Fruit fly (Drosophila melanogaster) whole organism, embryonic: ENCODE measurements around the gene CG31743.

Experiments
- Adf1 ChIP-seq: fragments of 200-800 bp; sonication (Bioruptor generic); IDR thresholded peaks from 2 replicates; pipeline ENCODE4 v1.3.6; 2022; ENCODE audit warnings: missing biosample characterization, missing genetic modification characterization
- Antp ChIP-seq: fragments of 200-800 bp; sonication (Bioruptor generic); optimal IDR thresholded peaks from 3 replicates; lab custom pipeline; 2016; ENCODE audit warnings: missing biosample characterization, missing genetic modification characterization
- Asciz ChIP-seq: fragments of 200-800 bp; sonication (Bioruptor generic); optimal IDR thresholded peaks from 2 replicates; lab custom pipeline; 2017; ENCODE audit warnings: missing biosample characterization, mild to moderate bottlenecking, missing genetic modification characterization, missing genetic modification reagents
- B-H2 ChIP-seq: fragments of 200-800 bp; sonication (Bioruptor generic); optimal IDR thresholded peaks from 2 replicates; lab custom pipeline; 2018; ENCODE audit warnings: missing biosample characterization, mild to moderate bottlenecking, missing genetic modification characterization
- CG10462 ChIP-seq: fragments of 200-800 bp; sonication (Bioruptor generic); optimal IDR thresholded peaks from 2 replicates; lab custom pipeline; 2016; ENCODE audit warnings: missing biosample characterization, missing genetic modification characterization
- CG11695 ChIP-seq: fragments of 200-800 bp; sonication (Bioruptor generic); IDR thresholded peaks from 3 replicates; pipeline ENCODE4 v1.3.6; 2022; ENCODE audit warnings: missing biosample characterization, missing genetic modification characterization
- CG11696 ChIP-seq: fragments of 200-800 bp; sonication (Bioruptor generic); IDR thresholded peaks from 2 replicates; pipeline ENCODE4 v1.3.6; 2022; ENCODE audit warnings: missing biosample characterization, missing genetic modification characterization
- CG14014 ChIP-seq: fragments of 200-800 bp; sonication (Bioruptor generic); IDR thresholded peaks from 2 replicates; pipeline ENCODE4 v1.3.6; 2022; ENCODE audit warnings: missing biosample characterization, missing genetic modification characterization
- CG14667 ChIP-seq: fragments of 200-800 bp; sonication (Bioruptor generic); IDR thresholded peaks from 2 replicates; pipeline ENCODE4 v1.3.6; 2022; ENCODE audit warnings: missing biosample characterization, missing genetic modification characterization
- CG14965 ChIP-seq: fragments of 200-800 bp; sonication (Bioruptor generic); optimal IDR thresholded peaks from 2 replicates; lab custom pipeline; 2016; ENCODE audit warnings: missing biosample characterization, missing genetic modification characterization, borderline replicate concordance
- CG15011 ChIP-seq: fragments of 200-800 bp; sonication (Bioruptor generic); optimal IDR thresholded peaks from 3 replicates; lab custom pipeline; 2018; ENCODE audit warnings: missing biosample characterization, mild to moderate bottlenecking, missing genetic modification characterization
- CG17359 ChIP-seq: fragments of 200-800 bp; sonication (Bioruptor generic); optimal IDR thresholded peaks from 3 replicates; lab custom pipeline; 2018; ENCODE audit warnings: missing biosample characterization, mild to moderate bottlenecking, missing genetic modification characterization, moderate library complexity
- CG17385 ChIP-seq: fragments of 200-800 bp; sonication (Bioruptor generic); optimal IDR thresholded peaks from 3 replicates; lab custom pipeline; 2018; ENCODE audit warnings: missing biosample characterization, mild to moderate bottlenecking, missing genetic modification characterization
- CG18476 ChIP-seq: fragments of 200-800 bp; sonication (Bioruptor generic); optimal IDR thresholded peaks from 2 replicates; lab custom pipeline; 2016; ENCODE audit warnings: missing biosample characterization, mild to moderate bottlenecking, missing genetic modification characterization
- CG32767 ChIP-seq: fragments of 200-800 bp; sonication (Bioruptor generic); IDR thresholded peaks from 2 replicates; pipeline ENCODE4 v1.3.6; 2022; ENCODE audit warnings: missing biosample characterization, missing genetic modification characterization
- CG3995 ChIP-seq: fragments of 200-800 bp; sonication (Bioruptor generic); optimal IDR thresholded peaks from 3 replicates; lab custom pipeline; 2016; ENCODE audit warnings: missing biosample characterization, missing genetic modification characterization
- CG4328 ChIP-seq: fragments of 200-800 bp; sonication (Bioruptor generic); optimal IDR thresholded peaks from 3 replicates; lab custom pipeline; 2017; ENCODE audit warnings: missing biosample characterization, missing genetic modification reagents, missing genetic modification characterization
- CG4360 ChIP-seq: fragments of 200-800 bp; sonication (Bioruptor generic); IDR thresholded peaks from 2 replicates; pipeline ENCODE4 v1.3.6; 2022; ENCODE audit warnings: missing biosample characterization, missing genetic modification characterization
- CG4424 ChIP-seq: fragments of 200-800 bp; sonication (Bioruptor generic); optimal IDR thresholded peaks from 3 replicates; lab custom pipeline; 2016; ENCODE audit warnings: missing biosample characterization, missing genetic modification characterization
- CG7271 ChIP-seq: fragments of 200-800 bp; sonication (Bioruptor generic); optimal IDR thresholded peaks from 2 replicates; lab custom pipeline; 2018; ENCODE audit warnings: missing biosample characterization, mild to moderate bottlenecking, missing genetic modification characterization, moderate library complexity
- CG7372 ChIP-seq: fragments of 200-800 bp; sonication (Bioruptor generic); IDR thresholded peaks from 2 replicates; pipeline ENCODE4 v1.3.6; 2022; ENCODE audit warnings: missing biosample characterization, missing genetic modification characterization
- CG7963 ChIP-seq: fragments of 200-800 bp; sonication (Bioruptor generic); IDR thresholded peaks from 3 replicates; pipeline ENCODE4 v1.3.6; 2022; ENCODE audit warnings: missing biosample characterization, missing genetic modification characterization; ENCODE audit not compliant: partially characterized antibody
- CrebB ChIP-seq: fragments of 200-800 bp; sonication (Bioruptor generic); optimal IDR thresholded peaks from 3 replicates; lab custom pipeline; 2018; ENCODE audit warnings: missing biosample characterization, mild to moderate bottlenecking, missing genetic modification characterization
- Dip2 ChIP-seq: fragments of 200-800 bp; sonication (Bioruptor generic); IDR thresholded peaks from 2 replicates; pipeline ENCODE4 v1.3.6; 2022; ENCODE audit warnings: missing biosample characterization, missing genetic modification characterization
- Dref ChIP-seq: fragments of 200-800 bp; sonication (Bioruptor generic); IDR thresholded peaks from 2 replicates; pipeline ENCODE4 v1.3.6; 2022; ENCODE audit warnings: missing biosample characterization, missing genetic modification characterization
- Ets97D ChIP-seq: fragments of 200-800 bp; sonication (Bioruptor generic); optimal IDR thresholded peaks from 3 replicates; lab custom pipeline; 2016; ENCODE audit warnings: missing biosample characterization, missing genetic modification characterization
- Gug ChIP-seq: fragments of 200-800 bp; sonication (Bioruptor generic); IDR thresholded peaks from 4 replicates; pipeline ENCODE4 v1.3.6; 2022; ENCODE audit warnings: missing biosample characterization, missing genetic modification characterization
- H15 ChIP-seq: fragments of 200-800 bp; sonication (Bioruptor generic); IDR thresholded peaks from 3 replicates; pipeline ENCODE4 v1.3.6; 2022; ENCODE audit warnings: missing biosample characterization, missing genetic modification characterization
- HHEX ChIP-seq: fragments of 200-800 bp; sonication (Bioruptor generic); optimal IDR thresholded peaks from 3 replicates; lab custom pipeline; 2017; ENCODE audit warnings: missing biosample characterization, mild to moderate bottlenecking, missing genetic modification characterization, missing genetic modification reagents
- Myb ChIP-seq: fragments of 200-800 bp; sonication (Bioruptor generic); optimal IDR thresholded peaks from 2 replicates; lab custom pipeline; 2016; ENCODE audit warnings: missing biosample characterization, missing genetic modification characterization
- Nf-YA ChIP-seq: fragments of 200-800 bp; sonication (Bioruptor generic); IDR thresholded peaks from 2 replicates; pipeline ENCODE4 v1.3.6; 2022; ENCODE audit warnings: missing biosample characterization, missing genetic modification characterization
- Scr ChIP-seq: fragments of 200-800 bp; sonication (Bioruptor generic); IDR thresholded peaks from 2 replicates; pipeline ENCODE4 v1.3.6; 2022; ENCODE audit warnings: missing biosample characterization, missing genetic modification characterization; ENCODE audit not compliant: partially characterized antibody
- Sin3A ChIP-seq: fragments of >200 bp; optimal IDR thresholded peaks from 2 replicates; lab custom pipeline; 2018
- Sox100B ChIP-seq: fragments of 200-800 bp; sonication (Bioruptor generic); optimal IDR thresholded peaks from 3 replicates; lab custom pipeline; 2018; ENCODE audit warnings: missing biosample characterization, mild to moderate bottlenecking, missing genetic modification characterization
- Usf ChIP-seq: fragments of 200-800 bp; sonication (Bioruptor generic); optimal IDR thresholded peaks from 2 replicates; lab custom pipeline; 2017; ENCODE audit warnings: missing genotype, missing biosample characterization, missing genetic modification characterization
- al ChIP-seq: fragments of 200-800 bp; sonication (Bioruptor generic); IDR thresholded peaks from 2 replicates; pipeline ENCODE4 v1.3.6; 2022; ENCODE audit warnings: missing biosample characterization, missing genetic modification characterization
- cas ChIP-seq: fragments of 200-800 bp; sonication (Bioruptor generic); IDR thresholded peaks from 2 replicates; pipeline ENCODE4 v1.3.6; 2022; ENCODE audit warnings: missing biosample characterization, missing genetic modification characterization
- crol ChIP-seq: fragments of 200-800 bp; sonication (Bioruptor generic); IDR thresholded peaks from 2 replicates; pipeline ENCODE4 v1.3.6; 2022; ENCODE audit warnings: missing biosample characterization, missing genetic modification characterization
- hkb ChIP-seq, 2 experiments: fragments of 200-800 bp in 1 of 2; fragments of >200 bp in 1 of 2; sonication (Bioruptor generic) in 1 of 2; IDR thresholded peaks in 1 of 2; optimal IDR thresholded peaks in 1 of 2; 2 replicates each; pipeline versions ENCODE4 v1.3.6 to Lab custom; 2017 to 2022; ENCODE audit warnings: missing biosample characterization in 1 of 2, missing genetic modification characterization in 1 of 2
- hth ChIP-seq: fragments of >200 bp; optimal IDR thresholded peaks from 2 replicates; lab custom pipeline; 2017; ENCODE audit warnings: inconsistent platforms
- insv ChIP-seq, 2 experiments: fragments of 200-800 bp; sonication (Bioruptor generic); optimal IDR thresholded peaks; 3 replicates each; lab custom pipeline; 2016 to 2018; ENCODE audit warnings: missing biosample characterization in 2 of 2, missing genetic modification characterization in 2 of 2
- jing ChIP-seq: fragments of 200-800 bp; sonication (Bioruptor generic); optimal IDR thresholded peaks from 2 replicates; lab custom pipeline; 2018; ENCODE audit warnings: missing biosample characterization, mild to moderate bottlenecking, missing genetic modification characterization
- nerfin-1 ChIP-seq: fragments of 200-800 bp; sonication (Bioruptor generic); optimal IDR thresholded peaks from 3 replicates; lab custom pipeline; 2019; ENCODE audit warnings: missing biosample characterization, mild to moderate bottlenecking, missing genetic modification characterization, moderate library complexity
- odd ChIP-seq: fragments of 200-800 bp; sonication (Bioruptor generic); optimal IDR thresholded peaks from 2 replicates; lab custom pipeline; 2017; ENCODE audit warnings: missing biosample characterization, mild to moderate bottlenecking, missing genetic modification characterization
- prd ChIP-seq, 3 experiments: fragments of >200 bp in 2 of 3; fragments of 200-800 bp in 1 of 3; sonication (Bioruptor generic) in 1 of 3; optimal IDR thresholded peaks in 2 of 3; IDR thresholded peaks in 1 of 3; 2 replicates in 2 of 3; 3 replicates in 1 of 3; pipeline versions ENCODE4 v1.3.6 to Lab custom; 2017 to 2022; ENCODE audit warnings: missing biosample characterization in 1 of 3, missing genetic modification characterization in 1 of 3
- pum ChIP-seq: fragments of 200-800 bp; sonication (Bioruptor generic); optimal IDR thresholded peaks from 2 replicates; lab custom pipeline; 2016; ENCODE audit warnings: missing biosample characterization, missing genetic modification characterization
- scrt ChIP-seq: fragments of 200-800 bp; sonication (Bioruptor generic); optimal IDR thresholded peaks from 2 replicates; lab custom pipeline; 2018; ENCODE audit warnings: missing biosample characterization, mild to moderate bottlenecking, missing genetic modification characterization, moderate library complexity
- so ChIP-seq: fragments of 200-800 bp; sonication (Bioruptor generic); IDR thresholded peaks from 3 replicates; pipeline ENCODE4 v1.3.6; 2022; ENCODE audit warnings: missing biosample characterization, missing genetic modification characterization
- unc-4 ChIP-seq: fragments of 200-800 bp; sonication (Bioruptor generic); IDR thresholded peaks from 2 replicates; pipeline ENCODE4 v1.3.6; 2022; ENCODE audit warnings: missing biosample characterization, missing genetic modification characterization; ENCODE audit not compliant: partially characterized antibody
- usp ChIP-seq: fragments of >200 bp; optimal IDR thresholded peaks from 2 replicates; lab custom pipeline; 2017; ENCODE audit warnings: missing biosample characterization, missing genetic modification characterization
- vnd ChIP-seq: fragments of 200-800 bp; sonication (Bioruptor generic); IDR thresholded peaks from 3 replicates; pipeline ENCODE4 v1.3.6; 2022; ENCODE audit warnings: missing biosample characterization, missing genetic modification characterization; ENCODE audit not compliant: partially characterized antibody
- wor ChIP-seq: fragments of 200-800 bp; sonication (Bioruptor generic); IDR thresholded peaks from 2 replicates; pipeline ENCODE4 v1.3.6; 2022; ENCODE audit warnings: missing biosample characterization, missing genetic modification characterization

CG31743 gene

dm6 chr2L:16879288-16879687, at the start of gene CG31743, which contains the start of the genes CG32832 and CG34313 (continued):
- TF ChIP-seq Antp (GFP tag; lab: Kevin White, UChicago) (no peak), al (GFP tag; lab: Robert Waterston, UW) (no peak), HHEX (GFP tag; lab: Kevin White, UChicago) (no peak), CG10462 (GFP tag; lab: Kevin White, UChicago) (no peak), jing (no peak), Dip2 (no peak), CG14014 (GFP tag; lab: Robert Waterston, UW) (no peak), Nf-YA (GFP tag; lab: Robert Waterston, UW) (no peak), hth (lab: Kevin White, UChicago) (no peak), Sox100B (GFP tag; lab: Kevin White, UChicago) (no peak), nerfin-1 (tag; lab: Kevin White, UChicago) (no peak), CG14965 (GFP tag; lab: Kevin White, UChicago) (no peak), H15 (GFP tag; lab: Robert Waterston, UW) (no peak), CG7963 (GFP tag; lab: Robert Waterston, UW) (no peak), CG7271 (tag; lab: Kevin White, UChicago) (no peak), CG4328 (GFP tag; lab: Kevin White, UChicago) (no peak), Gug (GFP tag; lab: Robert Waterston, UW) (no peak), hkb (optimal IDR thresholded peaks at IDR 0.05; lab: Kevin White, UChicago) (no peak), hkb (GFP tag; IDR thresholded peaks at IDR 0.05; lab: Robert Waterston, UW) (no peak), Adf1 (no peak), Asciz (GFP tag; lab: Kevin White, UChicago) (no peak), vnd (GFP tag; lab: Robert Waterston, UW) (peak; percentile 42; the same call in 1 of the 3 replicates), CG32767 (GFP tag; lab: Robert Waterston, UW) (no peak), Dref (GFP tag; lab: Robert Waterston, UW) (peak; percentile 87), scrt (GFP tag; lab: Kevin White, UChicago) (no peak), CG18476 (GFP tag; lab: Kevin White, UChicago) (no peak), CG17359 (tag; lab: Kevin White, UChicago) (no peak), Myb (GFP tag; lab: Kevin White, UChicago) (peak; percentile 88), CrebB (tag; lab: Kevin White, UChicago) (no peak), CG11695 (GFP tag; lab: Robert Waterston, UW) (no peak), CG17385 (GFP tag; lab: Kevin White, UChicago) (no peak), CG14667 (GFP tag; lab: Robert Waterston, UW) (no peak), unc-4 (GFP tag; lab: Robert Waterston, UW) (peak; percentile 82), Ets97D (GFP tag; lab: Kevin White, UChicago) (peak; percentile 52), prd (optimal IDR thresholded peaks at IDR 0.05; lab: Kevin White, UChicago) (no peak), prd (GFP tag; IDR thresholded peaks at IDR 0.05; lab: Robert Waterston, UW) (no peak), odd (GFP tag; lab: Kevin White, UChicago) (no peak), wor (GFP tag; lab: Robert Waterston, UW) (no peak), CG7372 (no peak), CG11696 (GFP tag; lab: Robert Waterston, UW) (no peak), Usf (GFP tag; lab: Kevin White, UChicago) (no peak), Scr (GFP tag; lab: Robert Waterston, UW) (peak; percentile 78), CG3995 (GFP tag; lab: Kevin White, UChicago) (no peak), CG4360 (GFP tag; lab: Robert Waterston, UW) (no peak), usp (no peak), pum (GFP tag; lab: Kevin White, UChicago) (no peak), insv (GFP tag; optimal IDR thresholded peaks at IDR 0.05; lab: Kevin White, UChicago) (no peak), B-H2 (GFP tag; lab: Kevin White, UChicago) (no peak), CG4424 (GFP tag; lab: Kevin White, UChicago) (no peak), crol (no peak), CG15011 (GFP tag; lab: Kevin White, UChicago) (no peak), Sin3A (lab: Kevin White, UChicago) (peak; percentile 9), so (GFP tag; lab: Robert Waterston, UW) (no peak), cas (GFP tag; lab: Robert Waterston, UW) (no peak)
